Fruit fly (Drosophila melanogaster): ENCODE measurements around the gene bocks.

bocks gene

DNA sequence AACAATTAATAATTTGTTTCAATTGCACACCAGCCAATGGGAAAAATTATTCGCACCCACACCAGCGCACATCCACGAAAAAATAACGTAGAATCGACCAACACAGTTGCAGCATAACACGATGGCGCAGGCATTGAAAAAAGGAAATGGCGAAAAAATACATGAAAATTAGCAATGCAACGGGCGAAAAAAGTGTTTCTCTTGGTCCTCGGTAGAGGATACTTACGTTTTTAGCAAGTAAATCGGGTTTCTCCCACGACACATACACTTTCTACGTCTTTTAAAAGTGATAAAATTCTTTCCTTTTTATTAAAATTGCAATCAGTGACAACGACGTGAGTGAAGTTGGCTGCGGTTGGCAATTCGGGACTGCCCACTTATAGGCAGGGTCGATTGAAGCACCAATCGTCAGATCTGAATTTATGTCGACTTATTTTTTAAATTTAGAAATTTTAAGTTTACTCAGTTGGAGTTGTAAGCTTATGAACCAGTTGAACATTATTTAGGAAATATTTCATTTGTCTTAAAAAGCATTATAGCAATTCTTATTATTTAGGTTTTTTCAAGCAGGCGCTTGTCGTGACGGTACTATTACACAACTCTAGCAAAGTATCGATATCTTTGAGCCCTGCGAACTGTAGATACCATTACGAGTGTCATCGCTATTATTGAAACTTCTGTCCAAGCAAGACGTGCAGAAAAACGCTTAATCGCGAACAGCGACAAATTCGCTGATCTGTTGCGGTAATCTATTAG is 13.2 kb downstream of the bocks start, which contains the start of the genes Kap-alpha3 and Son (continued):
- TF ChIP-seq CG12299 (tag; optimal IDR thresholded peaks at IDR 0.05) = peak; percentile 86
- TF ChIP-seq Oli (tag; optimal IDR thresholded peaks at IDR 0.05) = peak; percentile 84
- TF ChIP-seq Vsx1 (GFP tag; optimal IDR thresholded peaks at IDR 0.05) = peak; percentile 86
- peak; percentile 92 for TF ChIP-seq CG15514 (GFP tag; optimal IDR thresholded peaks at IDR 0.05)
- TF ChIP-seq CG1529 (GFP tag; optimal IDR thresholded peaks at IDR 0.05) = peak; percentile 88
- TF ChIP-seq CG32772 (GFP tag; IDR thresholded peaks at IDR 0.05) = peak; percentile 88
- TF ChIP-seq CG2889 (GFP tag; IDR thresholded peaks at IDR 0.05) = peak; percentile 82
- TF ChIP-seq CG6254 (GFP tag; optimal IDR thresholded peaks at IDR 0.05) = peak; percentile 73
- peak; percentile 86 to 95 for TF ChIP-seq dpn (GFP tag; optimal IDR thresholded peaks at IDR 0.05)
- peak; percentile 95 for TF ChIP-seq phol (tag; optimal IDR thresholded peaks at IDR 0.05)
- TF ChIP-seq CG14014 (GFP tag; IDR thresholded peaks at IDR 0.05) = peak; percentile 86
- peak; percentile 95 for TF ChIP-seq CG9876 (GFP tag; optimal IDR thresholded peaks at IDR 0.05)
- peak; percentile 82; the same call in 2 of the 3 replicates for TF ChIP-seq otp (GFP tag; IDR thresholded peaks at IDR 0.05)
- TF ChIP-seq CG11456 (GFP tag; IDR thresholded peaks at IDR 0.05) = peak; percentile 96
- TF ChIP-seq CG18764 (GFP tag; optimal IDR thresholded peaks at IDR 0.05) = peak; percentile 89
- peak; percentile 83 for TF ChIP-seq p53 (GFP tag; optimal IDR thresholded peaks at IDR 0.05)
- TF ChIP-seq slbo (GFP tag; IDR thresholded peaks at IDR 0.05) = peak; percentile 93
- peak; percentile 96 for TF ChIP-seq mirr (GFP tag; optimal IDR thresholded peaks at IDR 0.05)
- TF ChIP-seq CG10543 (GFP tag; optimal IDR thresholded peaks at IDR 0.05) = peak; percentile 98
- TF ChIP-seq CG8388 (GFP tag; optimal IDR thresholded peaks at IDR 0.05) = peak; percentile 84
- peak; percentile 92 for TF ChIP-seq Side (GFP tag; optimal IDR thresholded peaks at IDR 0.05)
- TF ChIP-seq CG17186 (GFP tag; optimal IDR thresholded peaks at IDR 0.05) = peak; percentile 88
- TF ChIP-seq CHES-1-like (GFP tag; optimal IDR thresholded peaks at IDR 0.05) = peak; percentile 95
- peak; percentile 88 for TF ChIP-seq lmd (GFP tag; IDR thresholded peaks at IDR 0.05)
- peak; percentile 87 for TF ChIP-seq Dek (tag; optimal IDR thresholded peaks at IDR 0.05)

DNA sequence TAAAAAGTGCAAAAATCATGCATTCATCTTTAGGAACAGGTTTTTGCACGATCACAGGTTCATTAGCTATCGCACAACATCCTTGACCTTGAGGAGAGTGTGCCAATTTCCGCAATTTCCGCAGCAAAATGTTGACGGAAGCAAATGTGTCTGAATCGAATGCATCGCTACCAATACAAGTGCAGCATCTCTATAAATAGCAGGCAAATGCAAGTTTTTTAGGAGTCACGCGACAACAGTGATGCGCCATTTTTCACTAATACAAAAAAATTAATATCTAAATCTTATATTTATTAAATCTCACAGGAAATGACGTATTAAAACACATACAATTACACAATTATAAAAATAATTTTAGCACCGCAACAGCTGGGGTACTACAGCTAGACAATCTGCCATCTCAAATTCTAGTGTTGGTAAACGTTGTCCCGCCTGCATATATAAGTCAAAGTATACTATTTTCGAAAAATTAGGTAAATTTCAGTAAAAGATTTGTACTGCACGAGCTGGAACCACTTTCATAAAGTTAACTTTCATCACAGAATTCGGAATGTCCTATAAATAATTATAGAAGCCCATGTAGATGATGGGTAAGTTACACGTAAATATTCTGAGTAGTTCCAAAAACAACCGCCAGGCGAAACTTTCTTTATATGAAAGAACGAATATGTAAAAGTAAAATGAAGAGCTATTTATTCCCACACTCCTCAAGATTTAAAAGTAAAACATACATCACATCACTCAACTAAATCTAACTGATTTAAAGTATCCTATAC is 16.8 kb downstream of the bocks start, which contains the start of gene CG9399:
Gene CG9399 (minus strand): TSS at position 400 of the 776 bp plus-strand sequence.
- TF ChIP-seq Fer2 (tag; optimal IDR thresholded peaks at IDR 0.05) (peak; percentile 85), ab (GFP tag; optimal IDR thresholded peaks at IDR 0.05) (peak; percentile 92), mam (GFP tag; optimal IDR thresholded peaks at IDR 0.05) (peak; percentile 92), gt (GFP tag; IDR thresholded peaks at IDR 0.05) (peak; percentile 96), CG14710 (tag; optimal IDR thresholded peaks at IDR 0.05) (peak; percentile 97), ewg (GFP tag; optimal IDR thresholded peaks at IDR 0.05) (peak; percentile 95), scrt (GFP tag; optimal IDR thresholded peaks at IDR 0.05) (peak; percentile 89), amos (GFP tag; IDR thresholded peaks at IDR 0.05; ENCODE audit: partially characterized antibody) (peak; percentile 64; the same call in 1 of the 2 replicates), CG18619 (GFP tag; optimal IDR thresholded peaks at IDR 0.05) (peak; percentile 95), CG11456 (GFP tag; IDR thresholded peaks at IDR 0.05) (peak; percentile 97), Hr39 (optimal IDR thresholded peaks at IDR 0.05) (no peak), CG3065 (GFP tag; optimal IDR thresholded peaks at IDR 0.05) (peak; percentile 94), ase (GFP tag; IDR thresholded peaks at IDR 0.05) (peak; percentile 98), kay (GFP tag; optimal IDR thresholded peaks at IDR 0.05) (peak; percentile 94), hbn (GFP tag; IDR thresholded peaks at IDR 0.05; ENCODE audit: partially characterized antibody) (no peak), CG4730 (GFP tag; IDR thresholded peaks at IDR 0.05) (peak; percentile 97), dpn (GFP tag; optimal IDR thresholded peaks at IDR 0.05) (peak; percentile 94 to 98), MBD-R2 (GFP tag; IDR thresholded peaks at IDR 0.05) (peak; percentile 90), Ptx1 (GFP tag; IDR thresholded peaks at IDR 0.05) (peak; percentile 99), wdn (GFP tag; IDR thresholded peaks at IDR 0.05) (peak; percentile 92), CG17612 (GFP tag; IDR thresholded peaks at IDR 0.05) (peak; percentile 96), ato (GFP tag; IDR thresholded peaks at IDR 0.05; ENCODE audit: partially characterized antibody) (no peak), CG12236 (GFP tag; optimal IDR thresholded peaks at IDR 0.05) (peak; percentile 83), CG30403 (GFP tag; optimal IDR thresholded peaks at IDR 0.05) (peak; percentile 99), cad (GFP tag; optimal IDR thresholded peaks at IDR 0.05) (no peak)

All from whole organism, embryonic.